Worm (Caenorhabditis elegans) whole organism, L4 larva: ENCODE measurements around the gene btb-5.

Experiments
- ama-1 ChIP-seq: fragments of 150-350 bp; optimal IDR thresholded peaks from 2 replicates; lab custom pipeline; 2014; ENCODE audit warnings: inconsistent platforms, mixed read lengths
- ceh-44 ChIP-seq: fragments of 200-800 bp; sonication (Bioruptor generic); IDR thresholded peaks from 2 replicates; pipeline ENCODE4 v1.3.6; 2022; ENCODE audit warnings: missing genetic modification reagents, missing genetic modification characterization, missing compliant biosample characterization
- ceh-82 ChIP-seq: sonication (generic microtip); optimal IDR thresholded peaks from 2 replicates; lab custom pipeline; 2017; ENCODE audit warnings: missing biosample characterization, missing genetic modification characterization
- dpl-1 ChIP-seq: fragments of 150-350 bp; optimal IDR thresholded peaks from 2 replicates; lab custom pipeline; 2014; ENCODE audit warnings: missing biosample characterization, missing genetic modification reagents, missing genetic modification characterization
- fos-1 ChIP-seq: fragments of 150-350 bp; optimal IDR thresholded peaks from 2 replicates; lab custom pipeline; 2014; ENCODE audit warnings: missing biosample characterization, missing genetic modification characterization
- jun-1 ChIP-seq: fragments of 150-350 bp; optimal IDR thresholded peaks from 2 replicates; lab custom pipeline; 2014; ENCODE audit warnings: missing biosample characterization, missing genetic modification reagents, missing genetic modification characterization
- lin-13 ChIP-seq: fragments of 150-350 bp; optimal IDR thresholded peaks from 2 replicates; lab custom pipeline; 2014; ENCODE audit warnings: missing biosample characterization, missing genetic modification reagents, missing genetic modification characterization
- mdl-1 ChIP-seq, 2 experiments: fragments of 150-350 bp in 1 of 2; sonication (generic microtip) in 1 of 2; optimal IDR thresholded peaks; 2 replicates each; lab custom pipeline; 2014 to 2017; ENCODE audit warnings: missing biosample characterization in 2 of 2, missing genetic modification characterization in 2 of 2
- mep-1 ChIP-seq: fragments of 150-350 bp; sonication (generic microtip); optimal IDR thresholded peaks from 3 replicates; lab custom pipeline; 2014; ENCODE audit warnings: missing biosample characterization, missing genetic modification characterization
- mxl-3 ChIP-seq: fragments of 200-800 bp; sonication (Bioruptor generic); optimal IDR thresholded peaks from 2 replicates; lab custom pipeline; 2018; ENCODE audit warnings: mild to moderate bottlenecking, missing genetic modification characterization, missing compliant biosample characterization
- pha-4 ChIP-seq, 2 experiments: fragments of 150-350 bp in 1 of 2; fragments of 200-800 bp in 1 of 2; sonication (Bioruptor generic) in 1 of 2; IDR thresholded peaks in 1 of 2; optimal IDR thresholded peaks in 1 of 2; 2 replicates each; pipeline versions ENCODE4 v1.3.6 to Lab custom; 2014 to 2022; ENCODE audit warnings: missing genetic modification characterization in 2 of 2, missing genetic modification reagents in 2 of 2, missing biosample characterization in 1 of 2, missing compliant biosample characterization in 1 of 2
- unc-62 ChIP-seq, 3 experiments: fragments of 150-350 bp in 1 of 3; sonication (generic microtip); optimal IDR thresholded peaks in 2 of 3; peaks in 1 of 3; 1 replicate in 1 of 3; 2 replicates in 2 of 3; lab custom pipeline; 2014 to 2017; ENCODE audit warnings: missing biosample characterization in 3 of 3, missing genetic modification characterization in 3 of 3, missing genetic modification reagents in 3 of 3, missing genotype in 1 of 3
- zip-2 ChIP-seq: fragments of 150-350 bp; optimal IDR thresholded peaks from 2 replicates; lab custom pipeline; 2014; ENCODE audit warnings: missing biosample characterization, missing genetic modification characterization
- ztf-11 ChIP-seq: fragments of 150-350 bp; optimal IDR thresholded peaks from 2 replicates; lab custom pipeline; 2014; ENCODE audit warnings: missing biosample characterization, missing genetic modification characterization

DNA sequence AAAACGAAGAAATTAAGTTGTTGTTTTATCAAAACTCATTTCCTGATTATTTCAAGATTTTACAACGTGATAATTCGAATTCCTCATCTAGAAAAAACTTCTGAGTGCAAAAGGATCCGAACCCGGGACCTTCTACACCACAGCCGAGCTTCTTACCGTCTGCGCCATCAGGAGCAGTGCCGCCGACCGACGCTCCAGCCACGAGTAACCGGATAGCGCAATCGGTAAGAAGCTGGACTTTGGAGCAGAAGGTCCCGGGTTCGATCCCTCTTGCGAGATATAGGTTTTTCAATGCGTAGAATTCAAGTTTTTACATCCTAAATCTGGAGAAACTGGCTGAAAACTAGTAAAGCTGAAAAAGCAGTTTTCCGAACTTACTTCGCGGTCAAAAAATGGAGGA, 7.2 kb downstream of the btb-5 start:
- TF ChIP-seq mep-1 (tag; lab: Kevin White, UChicago) = no peak
- TF ChIP-seq jun-1 = no peak
- TF ChIP-seq lin-13 (GFP tag; lab: Kevin White, UChicago) = no peak
- TF ChIP-seq mdl-1 (tag; optimal IDR thresholded peaks at IDR 0.05; lab: Kevin White, UChicago) = no peak
- no peak for TF ChIP-seq unc-62 (GFP tag; optimal IDR thresholded peaks at IDR 0.05 in 1 of 2; lab: Kevin White, UChicago)
- no peak for TF ChIP-seq unc-62 (tag; optimal IDR thresholded peaks at IDR 0.05; lab: Kevin White, UChicago)
- TF ChIP-seq ceh-82 = no peak
- TF ChIP-seq ceh-44 (GFP tag; lab: Robert Waterston, UW) = no peak
- TF ChIP-seq dpl-1 (GFP tag; lab: Kevin White, UChicago) = no peak
- TF ChIP-seq ama-1 (lab: Kevin White, UChicago) = no peak
- TF ChIP-seq mxl-3 (GFP tag; lab: Kevin White, UChicago) = no peak
- no peak for TF ChIP-seq pha-4 (GFP tag; IDR thresholded peaks at IDR 0.05; lab: Robert Waterston, UW)
- TF ChIP-seq pha-4 (tag; optimal IDR thresholded peaks at IDR 0.05; lab: Kevin White, UChicago) = no peak
- TF ChIP-seq ztf-11 = no peak
- TF ChIP-seq fos-1 (tag; lab: Kevin White, UChicago) = no peak
- no peak for TF ChIP-seq zip-2 (tag; lab: Kevin White, UChicago)
